Fruit fly (Drosophila melanogaster): ENCODE results near the gene Spn28Da.
"Not testable (repeated sequence)": the region's sequence is repeated elsewhere in the genome, so short reads cannot be mapped to it uniquely, and the experiment has no call there.

Spn28Da gene

DNA sequence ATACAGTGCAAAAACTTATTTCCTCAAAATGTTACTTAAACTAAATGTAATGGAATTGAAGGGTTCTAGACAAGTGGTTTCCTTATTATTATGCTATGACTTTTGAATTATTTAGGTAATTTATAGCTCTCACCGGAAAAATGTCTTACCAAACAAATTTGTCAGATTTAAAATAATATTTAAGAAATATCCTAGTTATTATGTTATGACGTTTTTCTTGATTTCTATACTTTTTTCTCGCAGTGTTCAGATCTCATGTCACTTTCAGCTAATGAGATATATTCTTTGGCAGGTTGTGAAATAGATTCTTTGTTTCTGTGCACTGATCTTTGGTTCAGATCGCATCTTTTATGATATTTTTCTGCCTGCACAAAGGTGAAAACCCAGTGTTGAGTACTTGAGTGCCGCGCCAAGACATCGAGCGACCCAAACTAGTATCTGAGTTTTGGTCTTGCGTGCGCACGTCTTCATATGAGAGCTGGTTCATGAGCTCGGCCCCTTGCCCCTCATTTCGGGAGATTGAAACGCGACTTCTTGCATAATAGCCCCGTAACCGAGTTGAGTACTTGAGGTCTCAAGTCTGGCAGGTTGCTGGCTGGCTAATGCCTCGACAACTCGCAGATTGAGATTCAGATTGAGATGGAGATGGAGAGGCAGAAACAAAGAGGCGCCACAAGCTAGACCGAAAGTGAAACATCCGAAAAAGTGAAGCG is 12.3 kb downstream of the Spn28Da start:
- TF ChIP-seq CG17801 (GFP tag; optimal IDR thresholded peaks at IDR 0.05; ENCODE audit: partially characterized antibody), result no peak

DNA sequence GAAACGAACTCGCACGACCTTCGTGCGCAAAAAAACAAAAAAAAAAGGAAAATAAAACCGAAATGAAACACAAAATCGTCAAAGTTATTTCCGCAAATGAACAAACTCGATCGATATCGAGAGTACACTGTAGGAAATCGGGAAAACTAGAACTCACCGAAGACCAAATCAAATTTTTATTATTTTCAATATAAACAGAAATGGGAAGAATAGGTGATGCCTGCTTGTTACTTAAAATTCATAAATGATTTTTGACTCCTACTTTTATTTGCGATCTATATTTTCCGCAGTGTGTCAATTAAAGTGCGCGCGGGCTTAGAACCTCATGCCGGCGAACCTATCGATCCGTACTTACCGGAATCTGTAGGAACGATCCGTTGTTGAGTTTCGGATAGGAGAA is 13.3 kb downstream of the Spn28Da start:
- TF ChIP-seq CG17801 (GFP tag; optimal IDR thresholded peaks at IDR 0.05; ENCODE audit: partially characterized antibody), result no peak

DNA sequence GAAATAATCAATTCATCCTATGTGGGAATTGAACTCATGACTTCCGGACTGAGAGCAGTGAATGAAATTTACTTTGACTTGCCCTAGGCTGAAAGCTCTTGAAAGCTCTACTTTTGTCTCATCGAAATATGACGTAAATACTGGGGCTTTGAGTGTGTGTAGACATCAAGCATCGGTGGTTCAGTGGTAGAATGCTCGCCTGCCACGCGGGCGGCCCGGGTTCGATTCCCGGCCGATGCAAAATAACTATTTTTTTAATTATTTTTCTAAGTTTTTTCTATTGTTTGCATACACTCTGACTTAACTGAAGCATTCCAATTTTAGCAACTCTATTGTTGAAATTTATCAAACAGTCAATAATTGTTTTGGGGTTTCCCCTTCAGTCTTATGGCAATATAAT is 16.2 kb downstream of the Spn28Da start:
- no peak for TF ChIP-seq CG17801 (GFP tag; optimal IDR thresholded peaks at IDR 0.05; ENCODE audit: partially characterized antibody)

DNA sequence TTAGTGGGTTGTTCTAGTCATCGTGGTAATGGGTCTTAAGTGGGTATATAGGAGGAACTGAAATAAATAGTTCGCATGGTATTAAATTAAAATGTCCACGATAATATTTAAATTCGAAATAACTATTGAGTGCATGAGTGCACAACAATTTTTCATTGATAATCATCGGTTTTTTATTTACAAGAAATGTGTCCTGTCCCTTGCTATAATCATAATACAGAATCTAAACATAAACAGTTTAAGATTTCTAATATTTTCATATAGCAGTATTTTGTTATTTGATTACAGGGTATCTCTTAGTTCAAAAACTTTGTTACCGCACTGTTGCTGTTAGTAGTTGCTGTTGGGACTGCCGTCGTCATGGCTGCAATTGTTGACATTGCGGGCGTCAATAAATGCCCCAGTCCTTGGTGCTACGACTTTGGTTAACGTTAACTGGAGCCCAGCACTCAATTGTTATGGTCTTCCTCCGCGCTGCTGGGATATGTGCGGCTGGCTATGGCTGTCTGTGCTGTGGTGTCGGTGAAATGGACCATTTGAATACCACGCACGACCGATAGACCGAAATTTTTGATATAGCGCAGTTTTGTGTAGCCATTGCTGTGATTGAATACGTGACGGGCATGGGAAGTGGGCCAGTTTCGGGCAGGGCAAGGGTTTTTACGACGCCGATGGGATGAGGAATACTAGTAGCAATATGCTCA is 17.0 kb downstream of the Spn28Da start:
- TF ChIP-seq CG17801 (GFP tag; optimal IDR thresholded peaks at IDR 0.05; ENCODE audit: partially characterized antibody), result no peak

DNA sequence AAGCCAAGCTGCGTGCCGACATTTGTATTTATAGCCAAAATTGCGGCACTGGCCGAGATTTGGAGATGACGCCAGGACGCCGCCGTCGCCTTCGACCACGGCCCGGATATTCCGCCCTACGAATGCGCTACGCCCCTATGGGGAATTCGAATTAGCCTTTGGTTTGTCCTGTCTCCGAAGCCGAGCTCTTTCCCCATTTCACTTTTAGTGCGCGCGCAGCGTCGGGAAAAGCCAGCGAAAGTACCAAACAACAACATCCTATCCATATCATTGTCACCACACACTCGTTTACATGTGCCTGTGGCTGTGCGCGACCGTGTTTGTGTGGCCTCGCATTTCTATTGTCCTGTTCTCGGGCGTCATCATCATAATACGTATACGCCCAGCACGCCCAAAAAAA is 17.6 kb downstream of the Spn28Da start, which contains the start of gene Proc:
TSS of gene Proc (minus strand) at position 101 of the 400 bp plus-strand sequence.
- TF ChIP-seq CG17801 (GFP tag; optimal IDR thresholded peaks at IDR 0.05; ENCODE audit: partially characterized antibody), result no peak

DNA sequence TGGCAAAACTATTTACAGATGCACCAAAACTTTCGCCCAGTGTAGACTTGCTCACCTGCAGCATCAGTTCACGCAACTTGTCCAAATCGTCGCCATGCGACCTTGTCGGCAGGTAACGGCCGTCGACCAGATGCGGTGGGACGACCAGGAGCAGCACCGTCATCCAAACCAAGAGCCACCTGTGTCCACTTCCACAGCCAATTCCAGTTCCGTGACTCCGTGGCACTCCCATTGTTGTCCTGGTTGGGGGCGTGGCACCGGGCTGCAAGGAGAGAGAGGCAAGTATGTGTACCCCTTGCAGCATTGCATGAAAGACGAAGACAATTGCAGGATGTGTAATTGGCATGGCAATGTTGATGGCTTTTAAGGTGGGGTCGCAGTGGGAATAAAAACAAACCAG is 18.7 kb downstream of the Spn28Da start:
- TF ChIP-seq CG17801 (GFP tag; optimal IDR thresholded peaks at IDR 0.05; ENCODE audit: partially characterized antibody), result no peak

DNA sequence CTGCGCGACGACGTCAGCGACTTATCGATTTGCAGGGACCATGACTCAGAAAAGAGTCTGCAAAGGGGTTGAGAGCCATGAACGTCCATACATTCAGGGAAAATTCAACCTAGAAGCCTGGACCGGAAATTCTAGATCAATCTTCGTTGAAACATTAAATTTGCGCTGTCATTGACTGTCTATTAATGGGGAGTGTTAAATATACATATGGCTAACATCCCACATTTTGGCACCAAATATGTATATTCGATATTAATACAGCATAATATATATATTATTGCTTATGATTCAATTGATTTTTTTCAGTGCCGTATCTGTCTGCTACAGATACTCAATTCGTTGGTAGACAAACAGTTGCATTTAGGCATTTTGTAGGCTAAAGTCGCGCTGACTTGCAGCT is 20.3 kb downstream of the Spn28Da start:
- no peak for TF ChIP-seq CG17801 (GFP tag; optimal IDR thresholded peaks at IDR 0.05; ENCODE audit: partially characterized antibody)

DNA sequence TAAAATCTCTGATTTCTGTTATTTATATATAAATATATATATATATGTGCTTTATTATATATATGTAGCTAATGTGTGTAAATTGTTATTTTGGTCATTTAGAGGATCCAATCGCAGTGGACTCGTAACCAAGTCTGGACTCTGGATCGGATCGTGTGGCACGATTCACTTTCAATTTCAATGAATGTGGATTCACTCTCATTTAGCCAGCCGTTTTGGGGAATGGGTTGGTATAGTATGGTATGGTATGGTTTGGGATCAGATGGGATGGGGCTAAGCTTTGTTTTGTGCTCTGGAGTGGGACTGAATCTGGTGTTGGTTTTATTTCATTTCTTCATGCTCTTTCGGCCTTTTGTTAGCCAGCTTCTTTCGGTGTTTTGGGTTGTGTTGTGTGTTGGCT is 27.2 kb downstream of the Spn28Da start:
- no peak for TF ChIP-seq CG17801 (GFP tag; optimal IDR thresholded peaks at IDR 0.05; ENCODE audit: partially characterized antibody)

DNA sequence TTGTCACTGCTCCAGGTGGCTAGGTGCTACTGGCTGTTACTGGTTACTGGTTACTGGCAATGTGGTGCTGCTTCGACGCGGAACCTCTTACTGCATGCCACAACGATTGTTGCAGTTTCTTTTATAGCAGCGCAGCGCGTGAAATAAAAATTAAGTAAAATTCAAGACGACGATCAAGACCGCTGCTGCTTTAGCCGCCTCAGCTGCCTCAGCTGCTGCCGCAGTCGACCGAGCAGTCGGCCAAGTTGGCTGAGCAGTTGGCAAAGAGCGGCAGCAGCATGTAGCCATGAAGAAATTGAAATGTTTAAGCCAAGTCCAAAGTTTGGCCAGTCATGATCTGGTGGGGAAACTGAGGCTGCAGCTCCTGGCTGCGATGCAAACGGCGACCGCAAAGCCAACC is 28.2 kb downstream of the Spn28Da start, which contains the start of gene TwdlE:
TSS of gene TwdlE (minus strand) at position 101 of the 400 bp plus-strand sequence.
- TF ChIP-seq CG17801 (GFP tag; optimal IDR thresholded peaks at IDR 0.05; ENCODE audit: partially characterized antibody), result no peak

DNA sequence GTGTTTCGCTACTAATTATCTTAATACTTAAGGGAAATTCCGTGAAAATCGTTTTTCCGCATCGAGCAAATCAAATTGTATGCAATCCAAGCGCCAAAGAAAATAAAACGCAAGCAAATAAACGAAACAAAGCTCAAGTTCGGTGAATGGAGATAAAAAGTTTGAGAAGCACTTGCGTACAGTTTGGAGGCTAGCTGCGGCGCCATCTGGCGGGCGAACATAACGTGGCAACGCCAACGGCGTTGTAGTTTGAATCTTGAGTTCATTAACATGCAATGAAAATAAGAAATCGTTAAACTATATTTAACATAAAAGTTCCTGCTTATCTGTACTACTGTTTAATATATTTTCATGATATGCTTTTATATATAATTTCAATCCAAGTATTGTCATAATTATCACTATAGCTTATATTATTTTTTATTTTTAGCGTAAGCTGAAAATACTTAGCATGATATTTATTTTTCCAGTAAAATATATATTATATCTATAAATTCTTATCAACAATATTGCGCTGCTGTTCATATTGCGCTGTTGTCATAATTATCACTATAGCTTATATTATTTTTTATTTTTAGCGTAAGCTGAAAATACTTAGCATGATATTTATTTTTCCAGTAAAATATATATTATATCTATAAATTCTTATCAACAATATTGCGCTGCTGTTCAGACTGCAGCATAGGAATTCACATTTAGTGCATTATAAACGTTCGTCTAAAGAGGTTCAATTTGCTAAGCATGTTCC is 32.4 kb downstream of the Spn28Da start, which contains the start of gene lectin-28C:
TSS of gene lectin-28C (plus strand) at position 698 of the 748 bp plus-strand sequence.
- not testable (repeated sequence) for TF ChIP-seq CG17801 (GFP tag; optimal IDR thresholded peaks at IDR 0.05; ENCODE audit: partially characterized antibody)

DNA sequence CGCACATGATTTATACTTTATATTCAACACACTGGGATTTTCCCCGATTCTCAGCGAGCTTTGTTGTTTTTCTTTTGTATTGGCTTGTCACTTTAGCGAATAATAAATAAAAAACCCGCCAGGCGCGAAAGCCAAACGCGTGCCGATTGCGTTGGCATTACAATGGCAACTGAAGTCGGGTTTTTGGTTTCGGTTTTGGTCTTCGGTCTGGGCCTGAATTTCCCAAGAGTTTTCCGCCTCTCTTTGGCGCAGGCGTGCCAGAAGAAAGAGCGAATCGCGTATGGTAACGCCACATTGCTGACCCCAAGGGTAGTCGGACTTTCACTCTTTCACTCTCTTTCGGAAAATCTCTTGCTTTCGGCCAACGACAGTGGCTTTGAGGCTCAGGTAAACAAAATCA is 33.8 kb downstream of the Spn28Da start, which contains the start of gene CG14535:
TSS of gene CG14535 (minus strand) at position 368 of the 400 bp plus-strand sequence.
- no peak for TF ChIP-seq CG17801 (GFP tag; optimal IDR thresholded peaks at IDR 0.05; ENCODE audit: partially characterized antibody)

DNA sequence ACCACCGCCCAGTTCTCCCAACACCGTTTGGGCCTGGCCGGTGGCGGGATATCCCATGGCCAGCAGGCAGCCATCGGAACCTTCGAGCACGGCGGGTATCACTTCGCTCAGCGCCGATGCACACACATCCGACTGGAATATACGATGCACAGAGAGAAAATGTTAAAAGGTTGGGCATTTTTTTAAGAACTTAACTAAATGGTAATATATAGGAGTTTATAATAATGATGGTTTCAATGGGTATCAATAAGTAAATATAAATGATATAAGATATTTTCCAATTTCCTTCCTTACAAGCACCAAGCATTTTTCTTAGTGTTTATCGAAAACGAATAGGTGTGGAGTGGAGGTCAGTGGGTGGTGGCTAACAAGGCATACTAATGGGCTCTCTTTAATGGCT is 37.3 kb downstream of the Spn28Da start:
- TF ChIP-seq CG17801 (GFP tag; optimal IDR thresholded peaks at IDR 0.05; ENCODE audit: partially characterized antibody), result no peak

DNA sequence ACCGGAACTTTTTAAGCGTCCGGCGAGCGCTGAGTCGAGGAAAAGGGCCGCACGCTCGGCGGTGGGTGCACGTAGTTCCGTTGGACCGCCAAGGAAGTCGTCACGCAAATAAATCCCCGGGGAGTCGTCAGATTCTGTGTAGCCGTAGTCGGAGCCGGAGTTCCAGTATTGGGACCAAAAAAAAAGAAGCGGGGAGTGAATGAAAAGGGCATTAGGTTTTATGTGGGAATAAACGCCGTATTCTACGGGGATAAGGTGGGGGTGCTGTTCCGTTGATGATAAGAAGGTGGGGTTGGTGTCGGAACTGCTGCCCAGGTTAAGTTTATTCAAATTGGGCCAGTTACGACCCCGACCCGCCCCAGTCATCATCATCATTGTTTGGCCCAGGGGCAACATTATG is 38.5 kb downstream of the Spn28Da start:
- TF ChIP-seq CG17801 (GFP tag; optimal IDR thresholded peaks at IDR 0.05; ENCODE audit: partially characterized antibody), result no peak

DNA sequence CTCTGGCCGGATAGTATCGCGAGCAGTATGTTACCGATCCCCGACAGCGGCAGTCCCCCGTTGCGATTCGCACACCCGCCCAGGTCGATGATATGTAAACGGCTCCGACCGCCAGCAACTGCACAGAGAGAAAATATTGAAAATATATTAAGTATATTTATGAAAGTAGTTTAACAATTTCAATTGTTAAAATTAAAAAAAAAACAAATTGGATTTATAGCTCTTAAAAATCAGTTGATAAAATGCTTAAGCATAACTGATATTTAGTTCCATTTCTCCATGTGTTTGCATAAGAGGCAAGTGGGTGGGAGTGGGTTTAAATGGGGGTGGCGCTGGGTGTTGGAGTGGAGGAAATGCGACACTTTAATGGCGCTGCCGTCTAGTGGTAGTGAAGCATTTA is 39.5 kb downstream of the Spn28Da start:
- TF ChIP-seq CG17801 (GFP tag; optimal IDR thresholded peaks at IDR 0.05; ENCODE audit: partially characterized antibody), result no peak

DNA sequence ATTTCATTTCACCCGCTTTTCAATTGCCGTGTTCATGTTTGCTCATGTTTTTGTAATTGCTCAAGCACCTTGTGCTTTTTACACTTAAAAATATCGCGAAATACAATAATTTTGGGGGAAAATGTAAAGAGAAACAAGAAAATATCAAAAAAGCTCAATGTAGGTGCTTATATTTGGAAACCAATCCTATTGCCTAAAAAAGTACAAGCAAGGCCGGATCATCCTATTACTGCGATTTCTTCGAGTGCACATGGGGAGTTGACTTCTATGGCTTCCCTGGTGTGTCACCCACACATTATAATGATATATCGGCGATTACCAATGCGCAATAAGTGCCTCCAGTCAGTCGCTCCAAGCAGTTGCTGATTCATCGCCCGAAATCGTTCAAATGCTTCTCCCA is 47.7 kb downstream of the Spn28Da start:
- TF ChIP-seq CG17801 (GFP tag; optimal IDR thresholded peaks at IDR 0.05; ENCODE audit: partially characterized antibody), result no peak
